Fruit fly (Drosophila melanogaster): Measurements from ENCODE around the gene crp.

The crp gene

DNA sequence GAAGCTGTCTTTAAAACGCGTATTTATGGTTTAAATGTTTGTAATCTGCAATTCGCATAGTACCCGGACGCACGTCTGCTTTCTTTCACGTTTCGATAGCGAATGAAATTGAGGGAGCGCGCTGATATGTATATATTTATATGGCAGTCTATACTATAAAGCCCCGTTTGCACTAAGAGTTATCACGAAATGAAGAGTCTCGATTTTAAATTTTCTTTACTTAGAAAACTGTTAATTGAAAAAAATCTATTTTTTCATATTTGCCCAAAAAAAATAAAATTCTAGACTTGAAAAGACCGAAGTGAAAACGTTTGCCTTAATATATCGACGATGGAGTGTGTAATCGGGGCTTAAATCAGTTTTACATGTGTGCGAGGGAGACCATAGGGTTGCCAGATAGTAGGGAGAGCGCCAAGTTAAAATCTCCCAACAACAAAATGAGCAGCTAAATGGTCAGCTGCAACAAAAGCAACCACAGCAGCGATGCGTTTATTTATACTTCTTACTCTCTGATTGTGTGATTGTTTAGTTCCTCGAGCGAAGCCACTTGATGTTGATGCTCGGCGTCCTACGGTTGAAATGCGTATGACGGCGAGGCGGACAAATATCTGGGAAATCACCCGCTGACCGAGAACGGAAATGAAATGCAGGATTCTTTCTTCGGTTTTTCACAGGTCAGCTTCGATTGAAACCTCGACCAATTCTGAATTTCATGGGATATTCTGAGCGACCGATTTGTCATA lies 38.2 kb upstream of the crp start, which contains the start of gene cact (continued):
- TF ChIP-seq ara (GFP tag; IDR thresholded peaks at IDR 0.05) (peak; percentile 79), caup (GFP tag; optimal IDR thresholded peaks at IDR 0.05; ENCODE audit: severe bottlenecking) (peak; percentile 89), CG30020 (tag; optimal IDR thresholded peaks at IDR 0.05) (peak; percentile 98), CG5245 (GFP tag; optimal IDR thresholded peaks at IDR 0.05) (peak; percentile 82), pita (GFP tag; optimal IDR thresholded peaks at IDR 0.05) (no peak), emc (GFP tag; optimal IDR thresholded peaks at IDR 0.05) (peak; percentile 87), az2 (GFP tag; optimal IDR thresholded peaks at IDR 0.05) (peak; percentile 95), CG1602 (GFP tag; optimal IDR thresholded peaks at IDR 0.05) (peak; percentile 93), CG1529 (GFP tag; optimal IDR thresholded peaks at IDR 0.05) (peak; percentile 82), CG1832 (GFP tag; optimal IDR thresholded peaks at IDR 0.05) (no peak), CG32532 (GFP tag; IDR thresholded peaks at IDR 0.05) (peak; percentile 94), CG10274 (GFP tag; optimal IDR thresholded peaks at IDR 0.05) (peak; percentile 4), CG15696 (tag; optimal IDR thresholded peaks at IDR 0.05) (peak; percentile 88), CG18619 (GFP tag; optimal IDR thresholded peaks at IDR 0.05) (peak; percentile 90), yki (optimal IDR thresholded peaks at IDR 0.05) (no peak), disco-r (GFP tag; optimal IDR thresholded peaks at IDR 0.05) (peak; percentile 92), chn (GFP tag; optimal IDR thresholded peaks at IDR 0.05) (peak; percentile 94), CG1792 (GFP tag; optimal IDR thresholded peaks at IDR 0.05) (peak; percentile 91), C15 (GFP tag; IDR thresholded peaks at IDR 0.05) (0 out of 3 replicates have a peak, but pooled peaks have one; percentile 53), pzg (GFP tag; optimal IDR thresholded peaks at IDR 0.05) (peak; percentile 66), CG4730 (GFP tag; IDR thresholded peaks at IDR 0.05) (peak; percentile 83), lmd (GFP tag; IDR thresholded peaks at IDR 0.05) (peak; percentile 92), CG17359 (tag; optimal IDR thresholded peaks at IDR 0.05) (peak; percentile 94), Eip74EF (GFP tag; optimal IDR thresholded peaks at IDR 0.05) (peak in 1 of 2 experiments; percentile 80), Bteb2 (GFP tag; optimal IDR thresholded peaks at IDR 0.05) (peak; percentile 96), CG7928 (GFP tag; optimal IDR thresholded peaks at IDR 0.05) (peak; percentile 71), ab (GFP tag; optimal IDR thresholded peaks at IDR 0.05) (peak; percentile 47), CG10543 (GFP tag; optimal IDR thresholded peaks at IDR 0.05) (peak; percentile 92), ac (GFP tag; optimal IDR thresholded peaks at IDR 0.05) (peak; percentile 72), CG3838 (GFP tag; optimal IDR thresholded peaks at IDR 0.05) (peak; percentile 83), br (optimal IDR thresholded peaks at IDR 0.05) (no peak), ci (GFP tag; IDR thresholded peaks at IDR 0.05) (peak; percentile 89), tgo (GFP tag; IDR thresholded peaks at IDR 0.05) (peak; percentile 90), HmgD (GFP tag; optimal IDR thresholded peaks at IDR 0.05) (peak; percentile 93), HLH54F (GFP tag; optimal IDR thresholded peaks at IDR 0.05) (peak; percentile 95), Hr3 (GFP tag; optimal IDR thresholded peaks at IDR 0.05) (peak; percentile 92), z (GFP tag; IDR thresholded peaks at IDR 0.05) (0 out of 3 replicates have a peak, but pooled peaks have one; percentile 14), CG15011 (GFP tag; optimal IDR thresholded peaks at IDR 0.05) (peak; percentile 85), Drgx (GFP tag; IDR thresholded peaks at IDR 0.05) (peak; percentile 91), NC2α (GFP tag; optimal IDR thresholded peaks at IDR 0.05) (peak; percentile 93), Dip2 (GFP tag; IDR thresholded peaks at IDR 0.05) (no peak), zfh1 (GFP tag; IDR thresholded peaks at IDR 0.05) (peak; percentile 91), Adf1 (GFP tag; IDR thresholded peaks at IDR 0.05) (peak; percentile 65; the same call in 1 of the 2 replicates), CG2889 (GFP tag; IDR thresholded peaks at IDR 0.05) (peak; percentile 68; the same call in 2 of the 3 replicates), CG11085 (GFP tag; IDR thresholded peaks at IDR 0.05) (peak; percentile 71), wdn (GFP tag; IDR thresholded peaks at IDR 0.05) (peak; percentile 73), CG12071 (GFP tag; optimal IDR thresholded peaks at IDR 0.05) (peak; percentile 68), CG7357 (GFP tag; IDR thresholded peaks at IDR 0.05) (peak; percentile 88), pho (GFP tag; optimal IDR thresholded peaks at IDR 0.05) (peak; percentile 94), CG4424 (GFP tag; optimal IDR thresholded peaks at IDR 0.05) (peak; percentile 92), gfzf (GFP tag; optimal IDR thresholded peaks at IDR 0.05) (peak; percentile 46)

Data from whole organism, embryonic.